Worm (Caenorhabditis elegans): Measurements from ENCODE around the gene ari-2.

The ari-2 gene

ce11 chrIV:5554168-5554567 lies 3.2 kb downstream of the ari-2 start:
- TF ChIP-seq elt-3 (tag; optimal IDR thresholded peaks at IDR 0.05) (no peak), zip-8 (tag; optimal IDR thresholded peaks at IDR 0.05) (no peak), ham-2 (GFP tag; optimal IDR thresholded peaks at IDR 0.05) (no peak), blmp-1 (tag; optimal IDR thresholded peaks at IDR 0.05) (no peak), pha-4 (tag; optimal IDR thresholded peaks at IDR 0.05) (no peak)

ce11 chrIV:5561059-5561458 lies 10.1 kb downstream of the ari-2 start:
- no peak for TF ChIP-seq nhr-2 (tag; optimal IDR thresholded peaks at IDR 0.05)
- no peak for TF ChIP-seq ceh-83 (GFP tag; optimal IDR thresholded peaks at IDR 0.05)
- no peak for TF ChIP-seq lin-13 (tag; optimal IDR thresholded peaks at IDR 0.05)
- no peak for TF ChIP-seq elt-1 (tag; optimal IDR thresholded peaks at IDR 0.05; ENCODE audit: borderline replicate concordance, insufficient read depth)
- TF ChIP-seq cnd-1 (tag; optimal IDR thresholded peaks at IDR 0.05), result no peak
- no peak for TF ChIP-seq ceh-39 (tag; optimal IDR thresholded peaks at IDR 0.05)
- TF ChIP-seq lsy-2 (tag; optimal IDR thresholded peaks at IDR 0.05), result no peak
- TF ChIP-seq lin-32 (GFP tag; optimal IDR thresholded peaks at IDR 0.05), result no peak
- TF ChIP-seq ztf-11 (tag; optimal IDR thresholded peaks at IDR 0.05), result no peak
- no peak for TF ChIP-seq flh-1 (GFP tag; optimal IDR thresholded peaks at IDR 0.05)
- TF ChIP-seq M03D4.4 (tag; optimal IDR thresholded peaks at IDR 0.05), result no peak
- no peak for TF ChIP-seq mep-1 (tag; optimal IDR thresholded peaks at IDR 0.05)
- TF ChIP-seq snpc-4 (tag; optimal IDR thresholded peaks at IDR 0.05), result no peak
- TF ChIP-seq tbx-8 (GFP tag; optimal IDR thresholded peaks at IDR 0.05), result no peak

- TF ChIP-seq nhr-76 (tag; optimal IDR thresholded peaks at IDR 0.05), result no peak
- no peak for TF ChIP-seq nhr-2 (tag; optimal IDR thresholded peaks at IDR 0.05)
- TF ChIP-seq sptf-1 (tag; optimal IDR thresholded peaks at IDR 0.05), result no peak
- TF ChIP-seq flh-1 (GFP tag; optimal IDR thresholded peaks at IDR 0.05), result no peak
- peak; percentile 10 for TF ChIP-seq ham-2 (GFP tag; optimal IDR thresholded peaks at IDR 0.05)
- TF ChIP-seq lin-32 (GFP tag; optimal IDR thresholded peaks at IDR 0.05), result no peak
- TF ChIP-seq elt-1 (tag; optimal IDR thresholded peaks at IDR 0.05; ENCODE audit: borderline replicate concordance, insufficient read depth), result no peak
- TF ChIP-seq ztf-11 (tag; optimal IDR thresholded peaks at IDR 0.05), result no peak
- no peak for TF ChIP-seq nhr-12 (tag; optimal IDR thresholded peaks at IDR 0.05)
- TF ChIP-seq hlh-1 (tag; optimal IDR thresholded peaks at IDR 0.05), result no peak
- no peak for TF ChIP-seq cnd-1 (tag; optimal IDR thresholded peaks at IDR 0.05)
- peak; percentile 29 for TF ChIP-seq mls-2 (tag; optimal IDR thresholded peaks at IDR 0.05)
These were observed 10.7 kb downstream of the ari-2 start for ce11 chrIV:5561497-5562155.

- TF ChIP-seq snpc-4 (tag; optimal IDR thresholded peaks at IDR 0.05) (no peak), ceh-39 (tag; optimal IDR thresholded peaks at IDR 0.05) (no peak), tbx-8 (GFP tag; optimal IDR thresholded peaks at IDR 0.05) (no peak)
These were observed 12.3 kb downstream of the ari-2 start for ce11 chrIV:5563280-5563679.

- TF ChIP-seq unc-62 (GFP tag; optimal IDR thresholded peaks at IDR 0.05) (no peak), blmp-1 (tag; optimal IDR thresholded peaks at IDR 0.05) (no peak), elt-3 (tag; optimal IDR thresholded peaks at IDR 0.05) (no peak), sem-2 (GFP tag; optimal IDR thresholded peaks at IDR 0.05) (no peak), nhr-76 (tag; optimal IDR thresholded peaks at IDR 0.05) (no peak), M03D4.4 (tag; optimal IDR thresholded peaks at IDR 0.05) (no peak), nhr-237 (tag; optimal IDR thresholded peaks at IDR 0.05) (no peak), ces-1 (GFP tag; optimal IDR thresholded peaks at IDR 0.05) (no peak), sptf-1 (tag; optimal IDR thresholded peaks at IDR 0.05) (no peak), ztf-11 (tag; optimal IDR thresholded peaks at IDR 0.05) (no peak), nhr-28 (tag; optimal IDR thresholded peaks at IDR 0.05) (no peak), nhr-12 (tag; optimal IDR thresholded peaks at IDR 0.05) (no peak), lsy-2 (tag; optimal IDR thresholded peaks at IDR 0.05) (no peak), flh-1 (GFP tag; optimal IDR thresholded peaks at IDR 0.05) (no peak), mls-2 (tag; optimal IDR thresholded peaks at IDR 0.05) (no peak)
These were observed 13.4 kb downstream of the ari-2 start for ce11 chrIV:5564293-5564692.

- peak; percentile 78 for TF ChIP-seq pha-4 (tag; optimal IDR thresholded peaks at IDR 0.05)
- TF ChIP-seq mab-5 (tag; optimal IDR thresholded peaks at IDR 0.05), result no peak
- no peak for TF ChIP-seq sem-2 (GFP tag; optimal IDR thresholded peaks at IDR 0.05)
- TF ChIP-seq zip-8 (tag; optimal IDR thresholded peaks at IDR 0.05), result no peak
- no peak for TF ChIP-seq unc-39 (tag; optimal IDR thresholded peaks at IDR 0.05)
These were observed 14.2 kb downstream of the ari-2 start for ce11 chrIV:5565105-5565504.
